Worm (Caenorhabditis elegans) whole organism, L2 larva: ENCODE measurements around the gene ccdc-149.

Experiments used
- Y55F3AM.14 ChIP-seq: fragments of 200-800 bp; sonication (Bioruptor generic); optimal IDR thresholded peaks from 2 replicates; lab custom pipeline; 2018; ENCODE audit warnings: mild to moderate bottlenecking, missing genetic modification characterization, missing compliant biosample characterization
- ama-1 ChIP-seq: fragments of 150-350 bp; optimal IDR thresholded peaks from 2 replicates; lab custom pipeline; 2018; ENCODE audit warnings: inconsistent platforms
- lin-39 ChIP-seq: fragments of 150-350 bp; optimal IDR thresholded peaks from 2 replicates; lab custom pipeline; 2014; ENCODE audit warnings: missing biosample characterization, missing genetic modification reagents, missing genetic modification characterization
- mab-5 ChIP-seq: fragments of 150-350 bp; optimal IDR thresholded peaks from 2 replicates; lab custom pipeline; 2014; ENCODE audit warnings: missing biosample characterization, missing genetic modification characterization
- mbf-1 ChIP-seq: sonication (generic microtip); optimal IDR thresholded peaks from 2 replicates; lab custom pipeline; 2017; ENCODE audit warnings: missing biosample characterization, missing genetic modification characterization
- nhr-11 ChIP-seq: fragments of 150-350 bp; optimal IDR thresholded peaks from 2 replicates; lab custom pipeline; 2014; ENCODE audit warnings: missing biosample characterization, missing genetic modification characterization
- nhr-12 ChIP-seq: fragments of 150-350 bp; optimal IDR thresholded peaks from 2 replicates; lab custom pipeline; 2014; ENCODE audit warnings: missing biosample characterization, missing genetic modification characterization
- nhr-6 ChIP-seq: fragments of 150-350 bp; optimal IDR thresholded peaks from 2 replicates; lab custom pipeline; 2014; ENCODE audit warnings: missing biosample characterization, missing genetic modification characterization
- unc-39 ChIP-seq: fragments of 150-350 bp; optimal IDR thresholded peaks from 2 replicates; lab custom pipeline; 2014; ENCODE audit warnings: missing biosample characterization, missing genetic modification characterization
- unc-55 ChIP-seq: fragments of 150-350 bp; sonication (generic microtip); optimal IDR thresholded peaks from 3 replicates; lab custom pipeline; 2014; ENCODE audit warnings: missing biosample characterization, missing genetic modification reagents, missing genetic modification characterization

ce11 chrX:11551808-11552207 lies 40.6 kb upstream of the ccdc-149 start:
- TF ChIP-seq nhr-12 (tag; lab: Kevin White, UChicago) (no peak), nhr-11 (tag; lab: Kevin White, UChicago) (no peak), unc-55 (peak; percentile 57), Y55F3AM.14 (GFP tag; lab: Kevin White, UChicago) (no peak), unc-39 (no peak), mbf-1 (tag; lab: Kevin White, UChicago) (no peak), lin-39 (no peak), ama-1 (lab: Kevin White, UChicago) (no peak), mab-5 (tag; lab: Kevin White, UChicago) (no peak), nhr-6 (tag; lab: Kevin White, UChicago) (no peak)
